Fruit fly (Drosophila melanogaster): ENCODE measurements around the gene Or71a.

Or71a gene

DNA sequence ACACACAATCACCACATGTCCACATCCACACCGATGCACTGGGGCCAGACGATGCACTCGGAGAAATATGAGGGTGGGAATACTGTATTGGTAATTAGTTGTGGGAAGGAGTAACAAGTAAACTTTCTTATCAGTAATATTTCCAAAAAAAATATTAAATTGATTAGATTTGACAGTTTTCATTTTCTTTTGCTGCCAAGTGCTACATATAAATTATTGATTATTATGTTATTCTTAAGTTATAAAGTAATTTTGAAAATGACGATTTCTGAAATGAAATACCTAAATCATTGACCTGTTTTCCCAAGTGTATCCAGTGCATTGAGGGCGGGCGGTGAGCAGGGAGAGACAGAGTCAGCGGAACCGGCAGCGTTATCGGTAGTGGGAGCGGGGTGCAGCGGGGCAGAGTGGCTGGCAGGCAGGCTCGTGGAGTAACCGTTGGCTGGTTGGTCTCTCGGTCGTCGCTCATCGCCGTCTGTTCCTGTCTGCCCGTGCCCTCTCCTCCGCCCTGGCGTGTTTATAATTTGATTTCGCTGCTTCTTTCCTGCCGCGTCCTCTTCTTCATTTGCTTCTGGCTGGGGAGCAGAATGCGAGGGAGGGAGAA lies 29.6 kb upstream of the Or71a start (continued):
- peak; percentile 40 for TF ChIP-seq CG6654 (GFP tag; optimal IDR thresholded peaks at IDR 0.05)
- no peak for TF ChIP-seq mld (GFP tag; IDR thresholded peaks at IDR 0.05; ENCODE audit: partially characterized antibody)
- TF ChIP-seq CG11560 (tag; IDR thresholded peaks at IDR 0.05): 0 out of 3 replicates have a peak, but pooled peaks have one; percentile 10
- no peak for TF ChIP-seq CG15514 (GFP tag; optimal IDR thresholded peaks at IDR 0.05)
- TF ChIP-seq ase (GFP tag; IDR thresholded peaks at IDR 0.05): no peak
- TF ChIP-seq Oli (tag; optimal IDR thresholded peaks at IDR 0.05): peak; percentile 63
- no peak for TF ChIP-seq CG10321 (GFP tag; IDR thresholded peaks at IDR 0.05)
- TF ChIP-seq disco-r (GFP tag; optimal IDR thresholded peaks at IDR 0.05): no peak
- TF ChIP-seq CG33557 (GFP tag; optimal IDR thresholded peaks at IDR 0.05): peak; percentile 70
- no peak for TF ChIP-seq wdn (GFP tag; IDR thresholded peaks at IDR 0.05)
- TF ChIP-seq tap (tag; optimal IDR thresholded peaks at IDR 0.05): peak; percentile 32
- TF ChIP-seq Dref (GFP tag; IDR thresholded peaks at IDR 0.05): no peak
- peak; percentile 68; the same call in 1 of the 2 replicates for TF ChIP-seq Xrp1 (GFP tag; IDR thresholded peaks at IDR 0.05)
- TF ChIP-seq Max (GFP tag; optimal IDR thresholded peaks at IDR 0.05): peak; percentile 14
- TF ChIP-seq sug (tag; optimal IDR thresholded peaks at IDR 0.05): no peak
- TF ChIP-seq CoRest (tag; optimal IDR thresholded peaks at IDR 0.05): peak; percentile 60
- peak; percentile 62 for TF ChIP-seq CG4424 (GFP tag; optimal IDR thresholded peaks at IDR 0.05)
- TF ChIP-seq CG18764 (GFP tag; optimal IDR thresholded peaks at IDR 0.05): no peak
- peak; percentile 65 for TF ChIP-seq fd96Cb (tag; optimal IDR thresholded peaks at IDR 0.05)
- peak; percentile 9 for TF ChIP-seq CG10654 (GFP tag; optimal IDR thresholded peaks at IDR 0.05)
- no peak for TF ChIP-seq tup (GFP tag; optimal IDR thresholded peaks at IDR 0.05)
- TF ChIP-seq CG8290 (GFP tag; optimal IDR thresholded peaks at IDR 0.05): peak; percentile 21
- no peak for TF ChIP-seq CG8290 (tag; optimal IDR thresholded peaks at IDR 0.05)
- TF ChIP-seq Meics (GFP tag; optimal IDR thresholded peaks at IDR 0.05): peak; percentile 35
- TF ChIP-seq unc-4 (GFP tag; IDR thresholded peaks at IDR 0.05; ENCODE audit: partially characterized antibody): no peak
- peak; percentile 65 for TF ChIP-seq phol (tag; optimal IDR thresholded peaks at IDR 0.05)
- TF ChIP-seq CG9215 (GFP tag; IDR thresholded peaks at IDR 0.05): 0 out of 2 replicates have a peak, but pooled peaks have one; percentile 26
- no peak for TF ChIP-seq Dad (GFP tag; optimal IDR thresholded peaks at IDR 0.05)
- TF ChIP-seq fu2 (GFP tag; optimal IDR thresholded peaks at IDR 0.05): no peak
- peak; percentile 65 for TF ChIP-seq CG12391 (tag; optimal IDR thresholded peaks at IDR 0.05)
- TF ChIP-seq CG1233 (GFP tag; optimal IDR thresholded peaks at IDR 0.05): peak; percentile 24
- no peak for TF ChIP-seq B-H2 (GFP tag; optimal IDR thresholded peaks at IDR 0.05)
- no peak for TF ChIP-seq CG16779 (GFP tag; IDR thresholded peaks at IDR 0.05)
- no peak for TF ChIP-seq Scr (GFP tag; IDR thresholded peaks at IDR 0.05; ENCODE audit: partially characterized antibody)
- TF ChIP-seq Nf-YB (GFP tag; optimal IDR thresholded peaks at IDR 0.05): peak; percentile 19
- TF ChIP-seq CG14710 (tag; optimal IDR thresholded peaks at IDR 0.05): peak; percentile 74
- peak; percentile 75; the same call in 1 of the 2 replicates for TF ChIP-seq CG31441 (GFP tag; IDR thresholded peaks at IDR 0.05)
- no peak for TF ChIP-seq CG1024 (GFP tag; IDR thresholded peaks at IDR 0.05)
- TF ChIP-seq CG2875 (GFP tag; optimal IDR thresholded peaks at IDR 0.05): peak; percentile 50
- TF ChIP-seq CG11085 (GFP tag; IDR thresholded peaks at IDR 0.05): no peak
- no peak for TF ChIP-seq wek (GFP tag; optimal IDR thresholded peaks at IDR 0.05)
- peak; percentile 49 for TF ChIP-seq grau (tag; optimal IDR thresholded peaks at IDR 0.05)
- TF ChIP-seq salm (tag; optimal IDR thresholded peaks at IDR 0.05): no peak
- TF ChIP-seq tgo (GFP tag; IDR thresholded peaks at IDR 0.05): peak; percentile 33; the same call in 1 of the 3 replicates
- TF ChIP-seq CG9727 (GFP tag; optimal IDR thresholded peaks at IDR 0.05): peak; percentile 82
- no peak for TF ChIP-seq crc (GFP tag; optimal IDR thresholded peaks at IDR 0.05)
- peak; percentile 45; the same call in 1 of the 2 replicates for TF ChIP-seq Ptx1 (GFP tag; IDR thresholded peaks at IDR 0.05)
- TF ChIP-seq org-1 (GFP tag; optimal IDR thresholded peaks at IDR 0.05): peak; percentile 46
- TF ChIP-seq so (GFP tag; IDR thresholded peaks at IDR 0.05): no peak
- peak; percentile 52 for TF ChIP-seq CG3407 (GFP tag; optimal IDR thresholded peaks at IDR 0.05)
